Fruit fly (Drosophila melanogaster): ENCODE measurements around the gene CG15395.

dm6 chr2L:2572937-2573336, 36.9 kb upstream of the CG15395 start, which contains the start of gene Cyp309a2:
- no peak for TF ChIP-seq Pif1B (GFP tag; optimal IDR thresholded peaks at IDR 0.05)
- no peak for TF ChIP-seq CG4496 (GFP tag; IDR thresholded peaks at IDR 0.05)
- TF ChIP-seq Pif1A (GFP tag; optimal IDR thresholded peaks at IDR 0.05), result no peak
- TF ChIP-seq CG34367 (tag; optimal IDR thresholded peaks at IDR 0.05), result no peak
- no peak for TF ChIP-seq CG32121 (GFP tag; IDR thresholded peaks at IDR 0.05)
- TF ChIP-seq CG17806 (tag; optimal IDR thresholded peaks at IDR 0.05), result no peak
- no peak for TF ChIP-seq D1 (tag; optimal IDR thresholded peaks at IDR 0.05)
- no peak for TF ChIP-seq Ets98B (GFP tag; IDR thresholded peaks at IDR 0.05)
- TF ChIP-seq CG13204 (GFP tag; optimal IDR thresholded peaks at IDR 0.05), result no peak
- TF ChIP-seq rn (GFP tag; IDR thresholded peaks at IDR 0.05), result no peak
- TF ChIP-seq CG12605 (GFP tag; IDR thresholded peaks at IDR 0.05), result no peak
- no peak for TF ChIP-seq CG10348 (GFP tag; IDR thresholded peaks at IDR 0.05)

Measured in whole organism, pupa.